Worm (Caenorhabditis elegans): ENCODE results near the gene K02E2.6.

The K02E2.6 gene

ce11 chrV:20347625-20348024, 32.7 kb upstream of the K02E2.6 start:
- TF ChIP-seq unc-30 (tag; optimal IDR thresholded peaks at IDR 0.05) (no peak), unc-62 (GFP tag; optimal IDR thresholded peaks at IDR 0.05) (no peak), egl-13 (tag; optimal IDR thresholded peaks at IDR 0.05) (no peak), C04F5.9 (tag; optimal IDR thresholded peaks at IDR 0.05) (no peak), ztf-11 (tag; optimal IDR thresholded peaks at IDR 0.05) (no peak), efl-1 (optimal IDR thresholded peaks at IDR 0.05) (no peak), efl-1 (GFP tag; optimal IDR thresholded peaks at IDR 0.05 in 1 of 2) (no peak), fos-1 (tag; optimal IDR thresholded peaks at IDR 0.05) (no peak), unc-86 (tag; optimal IDR thresholded peaks at IDR 0.05) (no peak), mab-9 (GFP tag; IDR thresholded peaks at IDR 0.05) (no peak), F16B12.6 (tag; optimal IDR thresholded peaks at IDR 0.05) (no peak), snu-23 (GFP tag; optimal IDR thresholded peaks at IDR 0.05) (no peak), hlh-4 (tag; optimal IDR thresholded peaks at IDR 0.05) (no peak), vab-15 (tag; optimal IDR thresholded peaks at IDR 0.05) (no peak), skn-1 (tag; optimal IDR thresholded peaks at IDR 0.05) (no peak), ama-1 (optimal IDR thresholded peaks at IDR 0.05) (no peak), sptf-1 (tag; optimal IDR thresholded peaks at IDR 0.05) (no peak), aha-1 (tag; optimal IDR thresholded peaks at IDR 0.05) (no peak), nhr-71 (tag; optimal IDR thresholded peaks at IDR 0.05) (no peak), isw-1 (GFP tag; IDR thresholded peaks at IDR 0.05) (no peak)

ce11 chrV:20350382-20350781, 30.0 kb upstream of the K02E2.6 start:
- no peak for TF ChIP-seq ceh-8 (GFP tag; optimal IDR thresholded peaks at IDR 0.05)
- peak; percentile 2 for TF ChIP-seq nhr-85 (tag)

ce11 chrV:20351195-20351594, 29.2 kb upstream of the K02E2.6 start, which contains the start of gene K02E2.1:
Gene K02E2.1, plus strand, starts transcription at chrV:20351495.
- peak; percentile 52 for TF ChIP-seq hlh-4 (tag; optimal IDR thresholded peaks at IDR 0.05)
- TF ChIP-seq jun-1 (tag; optimal IDR thresholded peaks at IDR 0.05), result no peak

ce11 chrV:20356472-20356871, 23.9 kb upstream of the K02E2.6 start, which contains the start of gene grd-11:
Gene grd-11, plus strand, starts transcription at chrV:20356772.
- TF ChIP-seq C34B4.2 (tag; optimal IDR thresholded peaks at IDR 0.05), result no peak
- no peak for TF ChIP-seq zip-4 (GFP tag; optimal IDR thresholded peaks at IDR 0.05)
- no peak for TF ChIP-seq lsy-2 (tag; optimal IDR thresholded peaks at IDR 0.05)
- TF ChIP-seq unc-98 (GFP tag; IDR thresholded peaks at IDR 0.05), result no peak
- no peak for TF ChIP-seq unc-86 (tag; optimal IDR thresholded peaks at IDR 0.05)
- TF ChIP-seq fkh-4 (tag; optimal IDR thresholded peaks at IDR 0.05; ENCODE audit: borderline replicate concordance), result no peak
- no peak for TF ChIP-seq unc-62 (GFP tag; optimal IDR thresholded peaks at IDR 0.05)
- TF ChIP-seq nhr-237 (tag; optimal IDR thresholded peaks at IDR 0.05), result no peak
- no peak for TF ChIP-seq sox-4 (tag; optimal IDR thresholded peaks at IDR 0.05)
- TF ChIP-seq pag-3 (tag; optimal IDR thresholded peaks at IDR 0.05; ENCODE audit: borderline replicate concordance, insufficient read depth), result no peak
- no peak for TF ChIP-seq lin-13 (GFP tag; optimal IDR thresholded peaks at IDR 0.05)
- TF ChIP-seq elt-3 (tag; optimal IDR thresholded peaks at IDR 0.05), result no peak
- no peak for TF ChIP-seq nhr-20 (tag; optimal IDR thresholded peaks at IDR 0.05)
- no peak for TF ChIP-seq vab-15 (tag; optimal IDR thresholded peaks at IDR 0.05)
- TF ChIP-seq hpl-2 (GFP tag; optimal IDR thresholded peaks at IDR 0.05), result no peak

ce11 chrV:20366839-20367238, 13.5 kb upstream of the K02E2.6 start, which contains the start of gene K02E2.8:
Gene K02E2.8, minus strand, starts transcription at chrV:20366939.
- TF ChIP-seq ztf-4 (tag; optimal IDR thresholded peaks at IDR 0.05), result no peak
- no peak for TF ChIP-seq nhr-12 (tag; optimal IDR thresholded peaks at IDR 0.05)
- no peak for TF ChIP-seq nhr-85 (tag)
- TF ChIP-seq pqm-1 (tag; optimal IDR thresholded peaks at IDR 0.05), result no peak

Data from whole organism, L1 larva.